Fruit fly (Drosophila melanogaster) whole organism, embryonic: ENCODE results near the gene CG5180.

Source experiments
- Adf1 ChIP-seq: fragments of 200-800 bp; sonication (Bioruptor generic); IDR thresholded peaks from 2 replicates; pipeline ENCODE4 v1.3.6; 2022; ENCODE audit warnings: missing biosample characterization, missing genetic modification characterization
- Aef1 ChIP-seq: fragments of 200-800 bp; sonication (Bioruptor generic); IDR thresholded peaks from 3 replicates; pipeline ENCODE4 v1.3.6; 2022; ENCODE audit warnings: missing biosample characterization, missing genetic modification characterization
- B-H1 ChIP-seq: fragments of 200-800 bp; sonication (Bioruptor generic); IDR thresholded peaks from 3 replicates; pipeline ENCODE4 v1.3.6; 2022; ENCODE audit warnings: missing biosample characterization, missing genetic modification characterization
- CG10267 ChIP-seq: fragments of 200-800 bp; sonication (Bioruptor generic); optimal IDR thresholded peaks from 2 replicates; lab custom pipeline; 2018; ENCODE audit warnings: missing biosample characterization, mild to moderate bottlenecking, missing genetic modification characterization, moderate library complexity
- CG10979 ChIP-seq: fragments of 200-800 bp; sonication (Bioruptor generic); optimal IDR thresholded peaks from 2 replicates; lab custom pipeline; 2018; ENCODE audit warnings: missing biosample characterization, mild to moderate bottlenecking, missing genetic modification characterization, moderate library complexity
- CG11560 ChIP-seq: fragments of 200-800 bp; sonication (Bioruptor generic); IDR thresholded peaks from 3 replicates; pipeline ENCODE4 v1.3.6; 2022; ENCODE audit warnings: missing biosample characterization, missing genetic modification characterization
- CG11723 ChIP-seq: fragments of 200-800 bp; sonication (Bioruptor generic); optimal IDR thresholded peaks from 2 replicates; lab custom pipeline; 2017; ENCODE audit warnings: missing biosample characterization, mild to moderate bottlenecking, missing genetic modification characterization
- CG12219 ChIP-seq: fragments of 200-800 bp; sonication (Bioruptor generic); optimal IDR thresholded peaks from 3 replicates; lab custom pipeline; 2018; ENCODE audit warnings: missing biosample characterization, mild to moderate bottlenecking, missing genetic modification characterization
- CG13123 ChIP-seq: fragments of 200-800 bp; sonication (Bioruptor generic); optimal IDR thresholded peaks from 2 replicates; lab custom pipeline; 2016; ENCODE audit warnings: missing biosample characterization, missing genetic modification characterization
- CG13424 ChIP-seq: fragments of 200-800 bp; sonication (Bioruptor generic); optimal IDR thresholded peaks from 2 replicates; lab custom pipeline; 2019; ENCODE audit warnings: missing biosample characterization, mild to moderate bottlenecking, missing genetic modification characterization, moderate library complexity
- CG14710 ChIP-seq: fragments of 200-800 bp; sonication (Bioruptor generic); optimal IDR thresholded peaks from 3 replicates; lab custom pipeline; 2019; ENCODE audit warnings: missing biosample characterization, mild to moderate bottlenecking, missing genetic modification characterization, moderate library complexity
- CG15269 ChIP-seq: fragments of 200-800 bp; sonication (Bioruptor generic); optimal IDR thresholded peaks from 2 replicates; lab custom pipeline; 2018; ENCODE audit warnings: missing biosample characterization, mild to moderate bottlenecking, missing genetic modification characterization, moderate library complexity
- CG15696 ChIP-seq: fragments of 200-800 bp; sonication (Bioruptor generic); optimal IDR thresholded peaks from 2 replicates; lab custom pipeline; 2019; ENCODE audit warnings: missing biosample characterization, mild to moderate bottlenecking, missing genetic modification characterization, moderate library complexity
- CG1647 ChIP-seq: fragments of 200-800 bp; sonication (Bioruptor generic); optimal IDR thresholded peaks from 3 replicates; lab custom pipeline; 2016; ENCODE audit warnings: missing biosample characterization, missing genetic modification characterization
- CG17359 ChIP-seq: fragments of 200-800 bp; sonication (Bioruptor generic); optimal IDR thresholded peaks from 3 replicates; lab custom pipeline; 2018; ENCODE audit warnings: missing biosample characterization, mild to moderate bottlenecking, missing genetic modification characterization, moderate library complexity
- CG17385 ChIP-seq: fragments of 200-800 bp; sonication (Bioruptor generic); optimal IDR thresholded peaks from 3 replicates; lab custom pipeline; 2018; ENCODE audit warnings: missing biosample characterization, mild to moderate bottlenecking, missing genetic modification characterization
- CG18011 ChIP-seq: fragments of 200-800 bp; sonication (Bioruptor generic); optimal IDR thresholded peaks from 2 replicates; lab custom pipeline; 2017; ENCODE audit warnings: missing biosample characterization, missing genetic modification characterization, mild to moderate bottlenecking, moderate library complexity, missing genotype
- CG18476 ChIP-seq: fragments of 200-800 bp; sonication (Bioruptor generic); optimal IDR thresholded peaks from 2 replicates; lab custom pipeline; 2016; ENCODE audit warnings: missing biosample characterization, mild to moderate bottlenecking, missing genetic modification characterization
- CG31365 ChIP-seq: fragments of 200-800 bp; sonication (Bioruptor generic); optimal IDR thresholded peaks from 2 replicates; lab custom pipeline; 2018; ENCODE audit warnings: missing biosample characterization, mild to moderate bottlenecking, missing genetic modification characterization
- CG7271 ChIP-seq: fragments of 200-800 bp; sonication (Bioruptor generic); optimal IDR thresholded peaks from 2 replicates; lab custom pipeline; 2018; ENCODE audit warnings: missing biosample characterization, mild to moderate bottlenecking, missing genetic modification characterization, moderate library complexity
- CG8089 ChIP-seq: fragments of 200-800 bp; sonication (Bioruptor generic); optimal IDR thresholded peaks from 3 replicates; lab custom pipeline; 2016; ENCODE audit warnings: missing biosample characterization, missing genetic modification characterization
- CG8765 ChIP-seq: fragments of 200-800 bp; sonication (Bioruptor generic); IDR thresholded peaks from 2 replicates; pipeline ENCODE4 v1.3.6; 2022; ENCODE audit warnings: missing biosample characterization, missing genetic modification characterization
- CG9876 ChIP-seq: fragments of 200-800 bp; sonication (Bioruptor generic); optimal IDR thresholded peaks from 2 replicates; lab custom pipeline; 2016; ENCODE audit warnings: missing biosample characterization, missing genetic modification characterization
- Dref ChIP-seq: fragments of 200-800 bp; sonication (Bioruptor generic); IDR thresholded peaks from 2 replicates; pipeline ENCODE4 v1.3.6; 2022; ENCODE audit warnings: missing biosample characterization, missing genetic modification characterization
- E2f1 ChIP-seq: fragments of 200-800 bp; sonication (Bioruptor generic); IDR thresholded peaks from 2 replicates; pipeline ENCODE4 v1.3.6; 2022; ENCODE audit warnings: missing biosample characterization, missing genetic modification characterization
- Elba2 ChIP-seq: fragments of 200-800 bp; sonication (Bioruptor generic); optimal IDR thresholded peaks from 3 replicates; lab custom pipeline; 2016; ENCODE audit warnings: missing biosample characterization, missing genetic modification characterization
- GATAe ChIP-seq: fragments of 200-800 bp; sonication (Bioruptor generic); conservative IDR thresholded peaks from 2 replicates; pipeline ENCODE4 v1.3.6; 2022; ENCODE audit warnings: missing biosample characterization, missing genetic modification characterization
- Gug ChIP-seq: fragments of 200-800 bp; sonication (Bioruptor generic); IDR thresholded peaks from 4 replicates; pipeline ENCODE4 v1.3.6; 2022; ENCODE audit warnings: missing biosample characterization, missing genetic modification characterization
- H15 ChIP-seq: fragments of 200-800 bp; sonication (Bioruptor generic); IDR thresholded peaks from 3 replicates; pipeline ENCODE4 v1.3.6; 2022; ENCODE audit warnings: missing biosample characterization, missing genetic modification characterization
- HLH54F ChIP-seq: fragments of 200-800 bp; sonication (Bioruptor generic); optimal IDR thresholded peaks from 3 replicates; lab custom pipeline; 2016; ENCODE audit warnings: missing biosample characterization, missing genetic modification characterization
- MBD-R2 ChIP-seq: fragments of 200-800 bp; sonication (Bioruptor generic); IDR thresholded peaks from 2 replicates; pipeline ENCODE4 v1.3.6; 2022; ENCODE audit warnings: missing biosample characterization, missing genetic modification characterization
- Neu2 ChIP-seq: fragments of 200-800 bp; sonication (Bioruptor generic); optimal IDR thresholded peaks from 3 replicates; lab custom pipeline; 2016; ENCODE audit warnings: missing biosample characterization, missing genetic modification characterization, borderline replicate concordance
- ap ChIP-seq: fragments of 200-800 bp; sonication (Bioruptor generic); IDR thresholded peaks from 2 replicates; pipeline ENCODE4 v1.3.6; 2022; ENCODE audit warnings: missing biosample characterization, missing genetic modification characterization
- cas ChIP-seq: fragments of 200-800 bp; sonication (Bioruptor generic); IDR thresholded peaks from 2 replicates; pipeline ENCODE4 v1.3.6; 2022; ENCODE audit warnings: missing biosample characterization, missing genetic modification characterization
- dmrt11E ChIP-seq: fragments of 200-800 bp; sonication (Bioruptor generic); optimal IDR thresholded peaks from 3 replicates; lab custom pipeline; 2018; ENCODE audit warnings: missing biosample characterization, mild to moderate bottlenecking, missing genetic modification characterization, moderate library complexity
- fd64A ChIP-seq: fragments of 200-800 bp; sonication (Bioruptor generic); optimal IDR thresholded peaks from 3 replicates; lab custom pipeline; 2018; ENCODE audit warnings: missing biosample characterization, mild to moderate bottlenecking, missing genetic modification characterization
- gcm2 ChIP-seq: fragments of 200-800 bp; sonication (Bioruptor generic); optimal IDR thresholded peaks from 2 replicates; lab custom pipeline; 2016; ENCODE audit warnings: missing biosample characterization, missing genetic modification characterization
- nau ChIP-seq: fragments of 200-800 bp; sonication (Bioruptor generic); optimal IDR thresholded peaks from 3 replicates; lab custom pipeline; 2017; ENCODE audit warnings: missing biosample characterization, mild to moderate bottlenecking, missing genetic modification characterization, missing genetic modification reagents
- pb ChIP-seq: fragments of 200-800 bp; sonication (Bioruptor generic); optimal IDR thresholded peaks from 3 replicates; lab custom pipeline; 2016; ENCODE audit warnings: missing biosample characterization, missing genetic modification characterization
- peb ChIP-seq: fragments of 200-800 bp; sonication (Bioruptor generic); IDR thresholded peaks from 2 replicates; pipeline ENCODE4 v1.3.6; 2022; ENCODE audit warnings: missing biosample characterization, missing genetic modification characterization
- pros ChIP-seq: fragments of 200-800 bp; sonication (Bioruptor generic); optimal IDR thresholded peaks from 3 replicates; lab custom pipeline; 2019; ENCODE audit warnings: missing biosample characterization, mild to moderate bottlenecking, missing genetic modification characterization, moderate library complexity
- schlank ChIP-seq: fragments of 200-800 bp; sonication (Bioruptor generic); optimal IDR thresholded peaks from 2 replicates; lab custom pipeline; 2018; ENCODE audit warnings: missing biosample characterization, mild to moderate bottlenecking, missing genetic modification characterization
- slou ChIP-seq: fragments of 200-800 bp; sonication (Bioruptor generic); optimal IDR thresholded peaks from 3 replicates; lab custom pipeline; 2016; ENCODE audit warnings: missing biosample characterization, missing genetic modification characterization
- tap ChIP-seq: fragments of 200-800 bp; optimal IDR thresholded peaks from 3 replicates; lab custom pipeline; 2019; ENCODE audit warnings: missing biosample characterization, mild to moderate bottlenecking, missing genetic modification characterization, moderate library complexity
- tll ChIP-seq, 2 experiments: fragments of 200-800 bp in 1 of 2; fragments of >200 bp in 1 of 2; sonication (Bioruptor generic) in 1 of 2; optimal IDR thresholded peaks; 2 replicates each; lab custom pipeline; 2017 to 2019; ENCODE audit warnings: missing biosample characterization in 2 of 2, missing genetic modification characterization in 2 of 2, mild to moderate bottlenecking in 1 of 2, moderate library complexity in 1 of 2
- trh ChIP-seq: fragments of 200-800 bp; sonication (Bioruptor generic); optimal IDR thresholded peaks from 2 replicates; lab custom pipeline; 2016; ENCODE audit warnings: missing biosample characterization, missing genetic modification characterization
- vnd ChIP-seq: fragments of 200-800 bp; sonication (Bioruptor generic); IDR thresholded peaks from 3 replicates; pipeline ENCODE4 v1.3.6; 2022; ENCODE audit warnings: missing biosample characterization, missing genetic modification characterization; ENCODE audit not compliant: partially characterized antibody

CG5180 gene

DNA sequence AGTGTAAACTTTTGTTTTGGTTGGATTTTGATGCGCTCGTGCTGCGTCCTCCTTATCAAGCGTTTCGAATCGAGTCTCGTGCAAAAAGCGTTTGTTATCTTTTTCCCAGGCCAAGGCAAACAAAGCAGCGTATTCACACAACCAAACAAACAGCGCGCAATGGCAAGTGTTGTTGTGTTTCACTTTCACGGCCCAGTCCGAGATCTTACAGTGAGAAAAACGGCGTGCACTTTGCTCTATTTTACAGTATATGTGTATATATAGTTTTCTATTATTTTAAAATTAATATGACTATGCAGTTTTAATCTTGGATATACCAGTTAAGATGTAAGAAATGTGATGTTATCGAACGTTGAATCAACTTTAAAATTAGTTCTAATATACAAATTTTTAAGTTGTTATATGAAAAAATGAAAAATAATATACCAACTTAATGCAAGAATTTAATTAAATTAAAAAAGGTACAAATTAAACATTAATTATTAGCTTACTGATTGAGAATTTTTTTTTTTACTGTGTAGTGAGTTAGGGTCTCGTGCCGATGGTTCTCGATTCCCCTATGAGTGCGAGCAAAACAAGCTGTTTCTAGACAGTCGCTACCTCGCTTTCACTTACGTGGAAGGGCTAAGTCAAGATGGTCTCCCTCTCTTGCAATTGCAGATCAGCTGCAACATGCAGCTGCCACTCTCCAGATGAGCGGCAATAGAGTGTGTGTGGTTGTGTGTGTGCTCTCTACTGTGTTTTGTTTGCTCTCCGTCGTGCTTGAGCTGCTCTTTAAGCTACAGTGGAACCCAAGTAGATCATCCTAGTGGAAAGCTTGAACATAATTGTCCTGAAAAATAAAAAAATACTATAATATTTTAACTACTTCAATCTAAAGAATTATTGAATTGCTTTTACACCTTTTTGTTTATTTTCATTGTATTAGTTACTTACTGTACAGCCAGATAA lies 36.7 kb downstream of the CG5180 start (continued):
- TF ChIP-seq Gug (GFP tag; lab: Robert Waterston, UW), result peak; percentile 58; the same call in 2 of the 4 replicates
- no peak for TF ChIP-seq Dref (GFP tag; lab: Robert Waterston, UW)
- peak; percentile 70; the same call in 1 of the 2 replicates for TF ChIP-seq peb (GFP tag; lab: Robert Waterston, UW)
- no peak; the same call in 1 of the 2 replicates for TF ChIP-seq Adf1 (GFP tag; lab: Robert Waterston, UW)
- TF ChIP-seq CG17385, result peak; percentile 82
- TF ChIP-seq HLH54F (GFP tag; lab: Kevin White, UChicago), result no peak
- TF ChIP-seq vnd (GFP tag; lab: Robert Waterston, UW), result no peak
- TF ChIP-seq CG11723 (GFP tag; lab: Kevin White, UChicago), result peak; percentile 66
- peak; percentile 70 for TF ChIP-seq trh
- peak; percentile 96 for TF ChIP-seq CG15696
- TF ChIP-seq cas, result peak; percentile 11; the same call in 1 of the 2 replicates
- TF ChIP-seq MBD-R2 (GFP tag; lab: Robert Waterston, UW), result no peak; the same call in 1 of the 2 replicates
- TF ChIP-seq CG31365 (tag; lab: Kevin White, UChicago), result no peak
- TF ChIP-seq H15 (GFP tag; lab: Robert Waterston, UW), result peak; percentile 77; the same call in 2 of the 3 replicates
- peak; percentile 89 for TF ChIP-seq CG15269 (tag; lab: Kevin White, UChicago)
- TF ChIP-seq CG8765, result no peak; the same call in 1 of the 2 replicates
- peak; percentile 74 for TF ChIP-seq Aef1 (GFP tag; lab: Robert Waterston, UW)
- peak; percentile 79 for TF ChIP-seq pros (GFP tag; lab: Kevin White, UChicago)
- peak; percentile 98 for TF ChIP-seq CG10979 (tag; lab: Kevin White, UChicago)
- TF ChIP-seq CG13424 (tag; lab: Kevin White, UChicago), result peak; percentile 93
- TF ChIP-seq CG11560, result no peak
- no peak for TF ChIP-seq CG8089 (GFP tag; lab: Kevin White, UChicago)
- TF ChIP-seq tap, result peak; percentile 84
- TF ChIP-seq Neu2 (GFP tag; lab: Kevin White, UChicago), result no peak
- TF ChIP-seq dmrt11E (tag; lab: Kevin White, UChicago), result peak; percentile 97
- peak; percentile 95 for TF ChIP-seq CG17359
- peak in 1 of 2 experiments; percentile 81 for TF ChIP-seq tll (GFP tag; optimal IDR thresholded peaks at IDR 0.05; lab: Kevin White, UChicago)
- peak; percentile 25 for TF ChIP-seq CG1647 (GFP tag; lab: Kevin White, UChicago)
- TF ChIP-seq CG7271 (tag; lab: Kevin White, UChicago), result peak; percentile 88
- TF ChIP-seq CG18011 (GFP tag; lab: Kevin White, UChicago), result peak; percentile 47
- TF ChIP-seq ap, result peak; percentile 64
- TF ChIP-seq CG14710 (tag; lab: Kevin White, UChicago), result peak; percentile 98
- no peak for TF ChIP-seq gcm2 (GFP tag; lab: Kevin White, UChicago)
- TF ChIP-seq B-H1, result peak; percentile 10; the same call in 2 of the 3 replicates
- TF ChIP-seq CG13123 (GFP tag; lab: Kevin White, UChicago), result peak; percentile 55
- TF ChIP-seq nau (GFP tag; lab: Kevin White, UChicago), result peak; percentile 51
- no peak for TF ChIP-seq pb
- TF ChIP-seq Elba2 (GFP tag; lab: Kevin White, UChicago), result peak; percentile 23
- TF ChIP-seq GATAe (GFP tag; lab: Robert Waterston, UW), result no peak; the same call in 1 of the 2 replicates
- TF ChIP-seq CG10267, result peak; percentile 94
- peak; percentile 83 for TF ChIP-seq E2f1 (GFP tag; lab: Robert Waterston, UW)
- peak; percentile 20 for TF ChIP-seq schlank (tag; lab: Kevin White, UChicago)
- peak; percentile 67 for TF ChIP-seq slou (GFP tag; lab: Kevin White, UChicago)
- peak; percentile 81 for TF ChIP-seq CG18476 (GFP tag; lab: Kevin White, UChicago)
- TF ChIP-seq CG12219 (GFP tag; lab: Kevin White, UChicago), result peak; percentile 41
- TF ChIP-seq fd64A (GFP tag; lab: Kevin White, UChicago), result peak; percentile 23
- TF ChIP-seq CG9876 (GFP tag; lab: Kevin White, UChicago), result no peak
